Worm (Caenorhabditis elegans) whole organism, L1 larva: ENCODE results near the gene F01F1.3.

ENCODE experiments used
- C34B4.2 ChIP-seq: sonication (generic microtip); optimal IDR thresholded peaks from 2 replicates; lab custom pipeline; 2017; ENCODE audit warnings: mild to moderate bottlenecking, missing genetic modification characterization, missing compliant biosample characterization
- aly-2 ChIP-seq: fragments of 150-350 bp; optimal IDR thresholded peaks from 2 replicates; lab custom pipeline; 2014; ENCODE audit warnings: missing biosample characterization, missing genetic modification characterization
- ama-1 ChIP-seq: fragments of 150-350 bp; optimal IDR thresholded peaks from 2 replicates; lab custom pipeline; 2014
- blmp-1 ChIP-seq: fragments of 150-350 bp; optimal IDR thresholded peaks from 2 replicates; lab custom pipeline; 2014; ENCODE audit warnings: missing biosample characterization, missing genetic modification characterization
- ceh-8 ChIP-seq: fragments of 200-800 bp; sonication (Bioruptor generic); optimal IDR thresholded peaks from 2 replicates; lab custom pipeline; 2018; ENCODE audit warnings: mild to moderate bottlenecking, missing genetic modification characterization, moderate library complexity, missing compliant biosample characterization
- ceh-82 ChIP-seq, 3 experiments: fragments of 150-350 bp in 1 of 3; sonication (generic microtip) in 2 of 3; optimal IDR thresholded peaks; 2 replicates each; lab custom pipeline; 2014 to 2017; ENCODE audit warnings: missing biosample characterization in 3 of 3, missing genetic modification characterization in 3 of 3
- ces-1 ChIP-seq: fragments of 150-350 bp; optimal IDR thresholded peaks from 2 replicates; lab custom pipeline; 2014; ENCODE audit warnings: missing biosample characterization, missing genetic modification reagents, missing genetic modification characterization
- dpl-1 ChIP-seq, 3 experiments: fragments of 150-350 bp in 2 of 3; sonication (generic microtip) in 1 of 3; optimal IDR thresholded peaks; 2 replicates each; lab custom pipeline; 2014 to 2017; ENCODE audit warnings: missing biosample characterization in 3 of 3, missing genetic modification characterization in 3 of 3, missing genetic modification reagents in 3 of 3
- dsc-1 ChIP-seq: sonication (generic microtip); optimal IDR thresholded peaks from 2 replicates; lab custom pipeline; 2016; ENCODE audit warnings: mild to moderate bottlenecking, missing genetic modification characterization, missing compliant biosample characterization
- efl-1 ChIP-seq, 4 experiments: fragments of 150-350 bp; optimal IDR thresholded peaks in 3 of 4; peaks in 1 of 4; 1 replicate in 1 of 4; 2 replicates in 3 of 4; lab custom pipeline; 2014; ENCODE audit warnings: missing biosample characterization in 2 of 4, missing genetic modification characterization in 2 of 4, missing genetic modification reagents in 2 of 4
- efl-3 ChIP-seq: fragments of 200-800 bp; sonication (Bioruptor generic); optimal IDR thresholded peaks from 2 replicates; lab custom pipeline; 2018; ENCODE audit warnings: mild to moderate bottlenecking, missing genetic modification characterization, missing compliant biosample characterization
- egl-13 ChIP-seq: sonication (generic microtip); optimal IDR thresholded peaks from 2 replicates; lab custom pipeline; 2016; ENCODE audit warnings: missing genotype, missing genetic modification reagents, missing genetic modification characterization, missing compliant biosample characterization
- egl-27 ChIP-seq, 2 experiments: fragments of 150-350 bp in 1 of 2; sonication (generic microtip); optimal IDR thresholded peaks; 3 replicates each; lab custom pipeline; 2017 to 2018; ENCODE audit warnings: missing biosample characterization in 2 of 2, missing genetic modification characterization in 2 of 2, missing genetic modification reagents in 2 of 2
- elt-2 ChIP-seq: sonication (generic microtip); optimal IDR thresholded peaks from 2 replicates; lab custom pipeline; 2016; ENCODE audit warnings: missing genetic modification characterization, mild to moderate bottlenecking, inconsistent platforms, missing compliant biosample characterization, missing genetic modification reagents
- ets-5 ChIP-seq: fragments of 200-800 bp; sonication (Bioruptor generic); IDR thresholded peaks from 2 replicates; pipeline ENCODE4 v1.3.6; 2022; ENCODE audit warnings: missing genetic modification characterization, missing compliant biosample characterization
- fkh-10 ChIP-seq: sonication (generic microtip); optimal IDR thresholded peaks from 2 replicates; lab custom pipeline; 2017; ENCODE audit warnings: missing biosample characterization, missing genetic modification reagents, missing genetic modification characterization
- fkh-8 ChIP-seq: sonication (generic microtip); optimal IDR thresholded peaks from 2 replicates; lab custom pipeline; 2016; ENCODE audit warnings: mild to moderate bottlenecking, missing genetic modification characterization, missing compliant biosample characterization
- isw-1 ChIP-seq: fragments of 200-800 bp; sonication (Bioruptor generic); IDR thresholded peaks from 2 replicates; pipeline ENCODE4 v1.3.6; 2022; ENCODE audit warnings: missing genetic modification characterization, missing compliant biosample characterization
- lin-14 ChIP-seq: fragments of 200-800 bp; sonication (Bioruptor generic); optimal IDR thresholded peaks from 2 replicates; lab custom pipeline; 2018; ENCODE audit warnings: mild to moderate bottlenecking, missing genetic modification characterization, moderate library complexity, missing compliant biosample characterization
- lin-35 ChIP-seq, 2 experiments: fragments of 150-350 bp; optimal IDR thresholded peaks; 2 replicates each; lab custom pipeline; 2014; ENCODE audit warnings: missing biosample characterization in 2 of 2, missing genetic modification characterization in 2 of 2, missing genetic modification reagents in 2 of 2
- lsy-2 ChIP-seq, 2 experiments: fragments of 150-350 bp; optimal IDR thresholded peaks; 2 replicates each; lab custom pipeline; 2014; ENCODE audit warnings: missing biosample characterization in 2 of 2, missing genetic modification characterization in 2 of 2
- mab-9 ChIP-seq: fragments of 200-800 bp; sonication (Bioruptor generic); IDR thresholded peaks from 2 replicates; pipeline ENCODE4 v1.3.6; 2022; ENCODE audit warnings: missing genetic modification reagents, missing genetic modification characterization, missing compliant biosample characterization
- mep-1 ChIP-seq: fragments of 150-350 bp; optimal IDR thresholded peaks from 2 replicates; lab custom pipeline; 2014; ENCODE audit warnings: missing biosample characterization, missing genetic modification characterization
- nhr-20 ChIP-seq: sonication (generic microtip); optimal IDR thresholded peaks from 2 replicates; lab custom pipeline; 2016; ENCODE audit warnings: mild to moderate bottlenecking, missing genetic modification characterization, missing compliant biosample characterization
- nhr-237 ChIP-seq: fragments of 150-350 bp; optimal IDR thresholded peaks from 2 replicates; lab custom pipeline; 2014; ENCODE audit warnings: missing biosample characterization, missing genetic modification characterization
- nhr-28 ChIP-seq: fragments of 150-350 bp; optimal IDR thresholded peaks from 2 replicates; lab custom pipeline; 2014; ENCODE audit warnings: missing biosample characterization, missing genetic modification characterization
- nhr-47 ChIP-seq: sonication (generic microtip); optimal IDR thresholded peaks from 2 replicates; lab custom pipeline; 2016; ENCODE audit warnings: mild to moderate bottlenecking, missing genetic modification characterization, moderate library complexity, missing compliant biosample characterization
- nhr-71 ChIP-seq: sonication (generic microtip); optimal IDR thresholded peaks from 2 replicates; lab custom pipeline; 2016; ENCODE audit warnings: mild to moderate bottlenecking, missing genetic modification characterization, moderate library complexity, missing compliant biosample characterization
- nhr-84 ChIP-seq: sonication (generic microtip); optimal IDR thresholded peaks from 2 replicates; lab custom pipeline; 2017; ENCODE audit warnings: missing biosample characterization, missing genetic modification characterization
- nhr-90 ChIP-seq: sonication (generic microtip); optimal IDR thresholded peaks from 2 replicates; lab custom pipeline; 2016; ENCODE audit warnings: mild to moderate bottlenecking, missing genetic modification characterization, missing compliant biosample characterization; ENCODE audit not compliant: poor library complexity
- pag-3 ChIP-seq: sonication (generic microtip); optimal IDR thresholded peaks from 2 replicates; lab custom pipeline; 2017; ENCODE audit warnings: missing genetic modification characterization, mild to moderate bottlenecking, missing compliant biosample characterization, antibody characterized with exemption, borderline replicate concordance; ENCODE audit not compliant: insufficient read depth
- pqm-1 ChIP-seq: sonication (generic microtip); optimal IDR thresholded peaks from 3 replicates; lab custom pipeline; 2017; ENCODE audit warnings: missing biosample characterization, missing genetic modification characterization
- skn-1 ChIP-seq: fragments of 150-350 bp; optimal IDR thresholded peaks from 2 replicates; lab custom pipeline; 2014; ENCODE audit warnings: missing biosample characterization, missing genetic modification characterization
- snpc-4 ChIP-seq: fragments of 150-350 bp; optimal IDR thresholded peaks from 2 replicates; lab custom pipeline; 2014; ENCODE audit warnings: missing biosample characterization, missing genetic modification characterization
- sptf-1 ChIP-seq: fragments of 150-350 bp; optimal IDR thresholded peaks from 2 replicates; lab custom pipeline; 2014; ENCODE audit warnings: missing biosample characterization, missing genetic modification characterization
- sup-37 ChIP-seq: fragments of 200-800 bp; sonication (Bioruptor generic); optimal IDR thresholded peaks from 2 replicates; lab custom pipeline; 2018; ENCODE audit warnings: mild to moderate bottlenecking, missing genetic modification characterization, missing compliant biosample characterization
- swsn-7 ChIP-seq: sonication (generic microtip); optimal IDR thresholded peaks from 2 replicates; lab custom pipeline; 2016; ENCODE audit warnings: missing genetic modification characterization, missing compliant biosample characterization
- tbx-2 ChIP-seq: sonication (generic microtip); optimal IDR thresholded peaks from 2 replicates; lab custom pipeline; 2016; ENCODE audit warnings: missing genetic modification characterization, missing compliant biosample characterization
- tlp-1 ChIP-seq: fragments of 150-350 bp; optimal IDR thresholded peaks from 2 replicates; lab custom pipeline; 2014; ENCODE audit warnings: missing biosample characterization, missing genetic modification characterization
- unc-130 ChIP-seq: fragments of 150-350 bp; optimal IDR thresholded peaks from 2 replicates; lab custom pipeline; 2017; ENCODE audit warnings: missing biosample characterization, missing genetic modification characterization, inconsistent platforms
- unc-62 ChIP-seq: fragments of 150-350 bp; optimal IDR thresholded peaks from 2 replicates; lab custom pipeline; 2014; ENCODE audit warnings: missing biosample characterization, missing genetic modification reagents, missing genetic modification characterization
- unc-86 ChIP-seq: sonication (generic microtip); optimal IDR thresholded peaks from 2 replicates; lab custom pipeline; 2016; ENCODE audit warnings: missing genetic modification characterization, missing compliant biosample characterization
- xbp-1 ChIP-seq: sonication (generic microtip); optimal IDR thresholded peaks from 2 replicates; lab custom pipeline; 2016; ENCODE audit warnings: missing genetic modification characterization, missing compliant biosample characterization
- zip-4 ChIP-seq: fragments of 200-800 bp; sonication (Bioruptor generic); optimal IDR thresholded peaks from 2 replicates; lab custom pipeline; 2018; ENCODE audit warnings: mild to moderate bottlenecking, missing genetic modification characterization, moderate library complexity, missing compliant biosample characterization
- ztf-11 ChIP-seq, 2 experiments: sonication (generic microtip); optimal IDR thresholded peaks; 2 replicates each; lab custom pipeline; 2016 to 2017; ENCODE audit warnings: missing genetic modification characterization in 2 of 2, missing biosample characterization in 1 of 2, missing compliant biosample characterization in 1 of 2

F01F1.3 gene

ce11 chrIII:5845483-5845882 lies 26.3 kb upstream of the F01F1.3 start (continued):
- TF ChIP-seq unc-86 (tag; lab: Kevin White, UChicago) = peak; percentile 82
- TF ChIP-seq fkh-10 (GFP tag; lab: Kevin White, UChicago) = peak; percentile 96
- TF ChIP-seq nhr-90 (tag; lab: Kevin White, UChicago) = no peak
- peak; percentile 93 for TF ChIP-seq fkh-8 (tag; lab: Kevin White, UChicago)
- TF ChIP-seq pqm-1 (tag; lab: Kevin White, UChicago) = no peak
- peak in 1 of 2 experiments; percentile 46 for TF ChIP-seq egl-27 (tag; optimal IDR thresholded peaks at IDR 0.05; lab: Kevin White, UChicago)
- TF ChIP-seq skn-1 (tag; lab: Kevin White, UChicago) = peak; percentile 52
- no peak for TF ChIP-seq nhr-28 (tag; lab: Kevin White, UChicago)
- peak; percentile 29 for TF ChIP-seq pag-3 (tag; lab: Kevin White, UChicago)
- peak; percentile 42 for TF ChIP-seq unc-130
- peak; percentile 37 for TF ChIP-seq nhr-20 (tag; lab: Kevin White, UChicago)
- peak; percentile 78 for TF ChIP-seq swsn-7 (tag; lab: Kevin White, UChicago)
- TF ChIP-seq nhr-84 = no peak
- peak; percentile 51 for TF ChIP-seq isw-1
- TF ChIP-seq elt-2 (tag; lab: Kevin White, UChicago) = no peak
- peak; percentile 82 for TF ChIP-seq mep-1 (tag; lab: Kevin White, UChicago)
- peak; percentile 62 for TF ChIP-seq tbx-2 (tag; lab: Kevin White, UChicago)
- TF ChIP-seq ceh-8 = peak; percentile 12
- no peak for TF ChIP-seq snpc-4
- TF ChIP-seq nhr-237 (tag; lab: Kevin White, UChicago) = no peak
- peak; percentile 6 to 33 (median 17) for TF ChIP-seq dpl-1 (GFP tag; optimal IDR thresholded peaks at IDR 0.05; lab: Kevin White, UChicago)
- no peak for TF ChIP-seq blmp-1 (tag; lab: Kevin White, UChicago)
- no peak for TF ChIP-seq ztf-11 (tag; optimal IDR thresholded peaks at IDR 0.05; lab: Kevin White, UChicago)
- TF ChIP-seq C34B4.2 = no peak
- peak; percentile 58 for TF ChIP-seq xbp-1 (tag; lab: Kevin White, UChicago)
- peak; percentile 54 for TF ChIP-seq efl-1 (optimal IDR thresholded peaks at IDR 0.05; lab: Kevin White, UChicago)
- TF ChIP-seq efl-1 (GFP tag; optimal IDR thresholded peaks at IDR 0.05 in 1 of 2; lab: Kevin White, UChicago) = peak; percentile 33 to 74
- TF ChIP-seq ceh-82 (tag; optimal IDR thresholded peaks at IDR 0.05; lab: Kevin White, UChicago) = peak in 2 of 3 experiments; percentile 37 to 73
- TF ChIP-seq egl-13 (tag; lab: Kevin White, UChicago) = peak; percentile 60

ce11 chrIII:5846412-5846811 lies 25.3 kb upstream of the F01F1.3 start:
- TF ChIP-seq fkh-10 (GFP tag; lab: Kevin White, UChicago) (peak; percentile 78), lsy-2 (tag; optimal IDR thresholded peaks at IDR 0.05; lab: Kevin White, UChicago) (peak in 1 of 2 experiments; percentile 5), nhr-84 (no peak), lin-14 (GFP tag; lab: Kevin White, UChicago) (peak; percentile 77), nhr-71 (tag; lab: Kevin White, UChicago) (peak; percentile 20), unc-62 (GFP tag; lab: Kevin White, UChicago) (no peak), efl-1 (optimal IDR thresholded peaks at IDR 0.05; lab: Kevin White, UChicago) (no peak), efl-1 (GFP tag; optimal IDR thresholded peaks at IDR 0.05 in 1 of 2; lab: Kevin White, UChicago) (peak in 1 of 2 experiments; percentile 27), nhr-47 (tag; lab: Kevin White, UChicago) (peak; percentile 11), ceh-82 (tag; optimal IDR thresholded peaks at IDR 0.05; lab: Kevin White, UChicago) (peak in 1 of 3 experiments; percentile 38)

- no peak for TF ChIP-seq isw-1
- no peak for TF ChIP-seq C34B4.2
- TF ChIP-seq sptf-1 (tag; lab: Kevin White, UChicago) = no peak
- TF ChIP-seq xbp-1 (tag; lab: Kevin White, UChicago) = peak; percentile 16
- TF ChIP-seq ztf-11 (tag; optimal IDR thresholded peaks at IDR 0.05; lab: Kevin White, UChicago) = peak in 1 of 2 experiments; percentile 46
- TF ChIP-seq ceh-8 = no peak
- peak; percentile 43 to 78 (median 60) for TF ChIP-seq dpl-1 (GFP tag; optimal IDR thresholded peaks at IDR 0.05; lab: Kevin White, UChicago)
- TF ChIP-seq aly-2 (tag; lab: Kevin White, UChicago) = peak; percentile 70
- peak; percentile 61 to 84 for TF ChIP-seq lin-35 (GFP tag; optimal IDR thresholded peaks at IDR 0.05; lab: Kevin White, UChicago)
- peak; percentile 24 to 71 for TF ChIP-seq efl-1 (optimal IDR thresholded peaks at IDR 0.05; lab: Kevin White, UChicago)
- peak; percentile 80 to 97 for TF ChIP-seq efl-1 (GFP tag; optimal IDR thresholded peaks at IDR 0.05 in 1 of 2; lab: Kevin White, UChicago)
- TF ChIP-seq ama-1 = peak; percentile 75
- TF ChIP-seq nhr-90 (tag; lab: Kevin White, UChicago) = no peak
- no peak for TF ChIP-seq ets-5 (GFP tag; lab: Robert Waterston, UW)
- TF ChIP-seq efl-3 = no peak
- TF ChIP-seq sup-37 = no peak
- no peak for TF ChIP-seq tlp-1 (tag; lab: Kevin White, UChicago)
- peak; percentile 54 for TF ChIP-seq nhr-71 (tag; lab: Kevin White, UChicago)
- TF ChIP-seq unc-130 = no peak
- peak; percentile 19 for TF ChIP-seq elt-2 (tag; lab: Kevin White, UChicago)
- 0 out of 2 replicates have a peak, but pooled peaks have one; percentile 6 for TF ChIP-seq mab-9 (GFP tag; lab: Robert Waterston, UW)
- TF ChIP-seq zip-4 (GFP tag; lab: Kevin White, UChicago) = no peak
- TF ChIP-seq dsc-1 (tag; lab: Kevin White, UChicago) = peak; percentile 11
- TF ChIP-seq fkh-10 (GFP tag; lab: Kevin White, UChicago) = no peak
- TF ChIP-seq unc-62 (GFP tag; lab: Kevin White, UChicago) = no peak
- TF ChIP-seq ces-1 (GFP tag; lab: Kevin White, UChicago) = no peak
These were observed 18.5 kb upstream of the F01F1.3 start, which contains the start of gene ddx-23 for ce11 chrIII:5853240-5853639. Gene ddx-23, minus strand, starts transcription at chrIII:5853269.
